Worm (Caenorhabditis elegans) whole organism, L3 larva: ENCODE measurements around the gene srg-69.

ENCODE experiments used
- ZK546.5 ChIP-seq: sonication (generic microtip); optimal IDR thresholded peaks from 2 replicates; lab custom pipeline; 2017; ENCODE audit warnings: missing biosample characterization, missing genetic modification characterization
- ama-1 ChIP-seq: fragments of 150-350 bp; optimal IDR thresholded peaks from 2 replicates; lab custom pipeline; 2018
- egl-27 ChIP-seq: sonication (generic microtip); optimal IDR thresholded peaks from 4 replicates; lab custom pipeline; 2017; ENCODE audit warnings: missing biosample characterization, missing genetic modification reagents, missing genetic modification characterization
- fos-1 ChIP-seq: fragments of 150-350 bp; optimal IDR thresholded peaks from 2 replicates; lab custom pipeline; 2014; ENCODE audit warnings: missing biosample characterization, missing genetic modification characterization
- lin-15B ChIP-seq: fragments of 150-350 bp; optimal IDR thresholded peaks from 2 replicates; lab custom pipeline; 2014; ENCODE audit warnings: missing biosample characterization, missing genetic modification characterization
- mdl-1 ChIP-seq: fragments of 150-350 bp; optimal IDR thresholded peaks from 2 replicates; lab custom pipeline; 2014; ENCODE audit warnings: missing biosample characterization, missing genetic modification characterization
- nhr-12 ChIP-seq: fragments of 150-350 bp; optimal IDR thresholded peaks from 2 replicates; lab custom pipeline; 2014; ENCODE audit warnings: missing biosample characterization, missing genetic modification characterization
- nhr-23 ChIP-seq: fragments of 150-350 bp; optimal IDR thresholded peaks from 2 replicates; lab custom pipeline; 2014; ENCODE audit warnings: missing biosample characterization, missing genetic modification reagents, missing genetic modification characterization
- nhr-237 ChIP-seq: fragments of 150-350 bp; optimal IDR thresholded peaks from 2 replicates; lab custom pipeline; 2014; ENCODE audit warnings: missing biosample characterization, missing genetic modification characterization
- nhr-76 ChIP-seq: fragments of 150-350 bp; sonication (generic microtip); optimal IDR thresholded peaks from 5 replicates; lab custom pipeline; 2014; ENCODE audit warnings: missing biosample characterization, missing genetic modification characterization
- nhr-77 ChIP-seq: fragments of 150-350 bp; optimal IDR thresholded peaks from 2 replicates; lab custom pipeline; 2014; ENCODE audit warnings: missing biosample characterization, missing genetic modification characterization
- sea-2 ChIP-seq: fragments of 150-350 bp; sonication (generic microtip); optimal IDR thresholded peaks from 4 replicates; lab custom pipeline; 2014; ENCODE audit warnings: missing biosample characterization, missing genetic modification reagents, missing genetic modification characterization
- zag-1 ChIP-seq: fragments of 150-350 bp; optimal IDR thresholded peaks from 2 replicates; lab custom pipeline; 2014; ENCODE audit warnings: missing biosample characterization, missing genetic modification characterization
- ztf-11 ChIP-seq: fragments of 150-350 bp; optimal IDR thresholded peaks from 2 replicates; lab custom pipeline; 2014; ENCODE audit warnings: missing biosample characterization, missing genetic modification characterization

ce11 chrII:5337495-5337840, 18.0 kb upstream of the srg-69 start:
- TF ChIP-seq egl-27 (tag; lab: Kevin White, UChicago) (no peak), ztf-11 (tag; lab: Kevin White, UChicago) (no peak), mdl-1 (no peak), nhr-76 (tag; lab: Kevin White, UChicago) (no peak), nhr-77 (no peak), fos-1 (tag; lab: Kevin White, UChicago) (peak; percentile 75), ama-1 (lab: Kevin White, UChicago) (no peak), nhr-23 (tag; lab: Kevin White, UChicago) (no peak), lin-15B (tag; lab: Kevin White, UChicago) (no peak), nhr-237 (tag; lab: Kevin White, UChicago) (no peak), sea-2 (GFP tag; lab: Kevin White, UChicago) (no peak), zag-1 (tag; lab: Kevin White, UChicago) (no peak), ZK546.5 (no peak), nhr-12 (tag; lab: Kevin White, UChicago) (no peak)
